Worm (Caenorhabditis elegans) whole organism, late embryonic: ENCODE measurements around the gene C05C10.2.

Experiments
- C38D4.7 ChIP-seq: fragments of 200-800 bp; sonication (Bioruptor generic); optimal IDR thresholded peaks from 2 replicates; lab custom pipeline; 2018; ENCODE audit warnings: mild to moderate bottlenecking, missing genetic modification characterization, moderate library complexity, missing compliant biosample characterization
- F13H6.1 ChIP-seq: sonication (generic microtip); optimal IDR thresholded peaks from 2 replicates; lab custom pipeline; 2016; ENCODE audit warnings: missing genetic modification characterization, missing compliant biosample characterization
- K02D7.2 ChIP-seq: sonication (generic microtip); optimal IDR thresholded peaks from 2 replicates; lab custom pipeline; 2017; ENCODE audit warnings: mild to moderate bottlenecking, missing genetic modification characterization, missing compliant biosample characterization
- K09A11.1 ChIP-seq: sonication (generic microtip); optimal IDR thresholded peaks from 2 replicates; lab custom pipeline; 2017; ENCODE audit warnings: antibody characterized with exemption, mild to moderate bottlenecking, missing genetic modification characterization, missing compliant biosample characterization; ENCODE audit not compliant: insufficient read depth
- ama-1 ChIP-seq: fragments of 150-350 bp; optimal IDR thresholded peaks from 2 replicates; lab custom pipeline; 2014
- ceh-19 ChIP-seq: fragments of 200-800 bp; sonication (Bioruptor generic); optimal IDR thresholded peaks from 2 replicates; lab custom pipeline; 2018; ENCODE audit warnings: mild to moderate bottlenecking, missing genetic modification characterization, missing compliant biosample characterization
- ceh-22 ChIP-seq: sonication (generic microtip); optimal IDR thresholded peaks from 2 replicates; lab custom pipeline; 2017; ENCODE audit warnings: missing biosample characterization, missing genetic modification characterization
- ceh-24 ChIP-seq: sonication (generic microtip); optimal IDR thresholded peaks from 2 replicates; lab custom pipeline; 2016; ENCODE audit warnings: mild to moderate bottlenecking, missing genetic modification characterization, missing compliant biosample characterization
- ceh-31 ChIP-seq: sonication (generic microtip); optimal IDR thresholded peaks from 2 replicates; lab custom pipeline; 2016; ENCODE audit warnings: missing genetic modification characterization, missing compliant biosample characterization
- ceh-45 ChIP-seq: fragments of 200-800 bp; sonication (Bioruptor generic); IDR thresholded peaks from 2 replicates; pipeline ENCODE4 v1.3.6; 2022; ENCODE audit warnings: missing genetic modification reagents, missing genetic modification characterization, missing compliant biosample characterization
- ceh-48 ChIP-seq: sonication (generic microtip); optimal IDR thresholded peaks from 2 replicates; lab custom pipeline; 2016; ENCODE audit warnings: missing genetic modification characterization, inconsistent platforms, missing compliant biosample characterization
- che-1 ChIP-seq: sonication (generic microtip); optimal IDR thresholded peaks from 2 replicates; lab custom pipeline; 2016; ENCODE audit warnings: mild to moderate bottlenecking, missing genetic modification characterization, missing compliant biosample characterization
- dve-1 ChIP-seq: sonication (generic microtip); optimal IDR thresholded peaks from 2 replicates; lab custom pipeline; 2017; ENCODE audit warnings: antibody characterized with exemption, mild to moderate bottlenecking, missing genetic modification characterization, missing compliant biosample characterization
- elt-2 ChIP-seq: sonication (generic microtip); optimal IDR thresholded peaks from 2 replicates; lab custom pipeline; 2016; ENCODE audit warnings: missing genetic modification reagents, missing genetic modification characterization, missing compliant biosample characterization
- ets-4 ChIP-seq: sonication (generic microtip); optimal IDR thresholded peaks from 2 replicates; lab custom pipeline; 2016; ENCODE audit warnings: missing genetic modification characterization, missing compliant biosample characterization
- eyg-1 ChIP-seq: sonication (generic microtip); optimal IDR thresholded peaks from 2 replicates; lab custom pipeline; 2016; ENCODE audit warnings: missing genotype, missing genetic modification characterization, missing compliant biosample characterization
- fkh-10 ChIP-seq: fragments of 150-350 bp; optimal IDR thresholded peaks from 2 replicates; lab custom pipeline; 2014; ENCODE audit warnings: missing biosample characterization, missing genetic modification reagents, missing genetic modification characterization
- hlh-13 ChIP-seq: fragments of 200-800 bp; sonication (Bioruptor generic); optimal IDR thresholded peaks from 2 replicates; lab custom pipeline; 2018; ENCODE audit warnings: mild to moderate bottlenecking, missing genetic modification characterization, missing compliant biosample characterization
- hlh-15 ChIP-seq: sonication (generic microtip); optimal IDR thresholded peaks from 2 replicates; lab custom pipeline; 2016; ENCODE audit warnings: missing genetic modification characterization, missing compliant biosample characterization
- hlh-30 ChIP-seq: sonication (generic microtip); optimal IDR thresholded peaks from 2 replicates; lab custom pipeline; 2017; ENCODE audit warnings: antibody characterized with exemption, missing genetic modification characterization, missing compliant biosample characterization; ENCODE audit not compliant: insufficient read depth
- hlh-6 ChIP-seq: sonication (generic microtip); optimal IDR thresholded peaks from 2 replicates; lab custom pipeline; 2016; ENCODE audit warnings: missing genotype, missing genetic modification characterization, missing compliant biosample characterization
- hlh-8 ChIP-seq: sonication (generic microtip); optimal IDR thresholded peaks from 2 replicates; lab custom pipeline; 2016; ENCODE audit warnings: missing genotype, missing genetic modification characterization, missing compliant biosample characterization
- lim-6 ChIP-seq: sonication (generic microtip); optimal IDR thresholded peaks from 2 replicates; lab custom pipeline; 2016; ENCODE audit warnings: missing genetic modification characterization, missing compliant biosample characterization
- lin-11 ChIP-seq: fragments of 200-800 bp; sonication (Bioruptor generic); optimal IDR thresholded peaks from 2 replicates; lab custom pipeline; 2018; ENCODE audit warnings: mild to moderate bottlenecking, missing genetic modification characterization, missing compliant biosample characterization
- madf-2 ChIP-seq: sonication (generic microtip); optimal IDR thresholded peaks from 2 replicates; lab custom pipeline; 2017; ENCODE audit warnings: missing genetic modification characterization, missing compliant biosample characterization
- mec-3 ChIP-seq: sonication (generic microtip); optimal IDR thresholded peaks from 2 replicates; lab custom pipeline; 2016; ENCODE audit warnings: borderline replicate concordance, missing genetic modification characterization, missing compliant biosample characterization
- nfya-1 ChIP-seq: sonication (generic microtip); optimal IDR thresholded peaks from 2 replicates; lab custom pipeline; 2017; ENCODE audit warnings: missing genetic modification characterization, mild to moderate bottlenecking, missing compliant biosample characterization, antibody characterized with exemption, moderate library complexity
- nhr-11 ChIP-seq: fragments of 150-350 bp; optimal IDR thresholded peaks from 2 replicates; lab custom pipeline; 2014; ENCODE audit warnings: missing biosample characterization, missing genetic modification characterization
- pat-9 ChIP-seq: fragments of 200-800 bp; sonication (Bioruptor generic); optimal IDR thresholded peaks from 2 replicates; lab custom pipeline; 2018; ENCODE audit warnings: mild to moderate bottlenecking, missing genetic modification characterization, moderate library complexity, missing compliant biosample characterization
- pax-1 ChIP-seq: fragments of 150-350 bp; optimal IDR thresholded peaks from 2 replicates; lab custom pipeline; 2014; ENCODE audit warnings: missing biosample characterization, missing genetic modification characterization
- pha-4 ChIP-seq: fragments of 150-350 bp; optimal IDR thresholded peaks from 2 replicates; lab custom pipeline; 2018; ENCODE audit warnings: missing biosample characterization, missing genetic modification reagents, missing genetic modification characterization
- pros-1 ChIP-seq: fragments of 150-350 bp; optimal IDR thresholded peaks from 2 replicates; lab custom pipeline; 2014; ENCODE audit warnings: missing biosample characterization, missing genetic modification reagents, missing genetic modification characterization
- ref-2 ChIP-seq: sonication (generic microtip); optimal IDR thresholded peaks from 2 replicates; lab custom pipeline; 2016; ENCODE audit warnings: missing genetic modification characterization, missing compliant biosample characterization
- rnt-1 ChIP-seq: sonication (generic microtip); optimal IDR thresholded peaks from 2 replicates; lab custom pipeline; 2016; ENCODE audit warnings: missing genetic modification characterization, missing compliant biosample characterization
- sdc-2 ChIP-seq: sonication (generic microtip); optimal IDR thresholded peaks from 2 replicates; lab custom pipeline; 2016; ENCODE audit warnings: missing genotype, missing genetic modification characterization, missing compliant biosample characterization
- sox-2 ChIP-seq: fragments of 200-800 bp; sonication (Bioruptor generic); IDR thresholded peaks from 2 replicates; pipeline ENCODE4 v1.3.6; 2022; ENCODE audit warnings: missing genetic modification reagents, missing genetic modification characterization, missing compliant biosample characterization
- sox-4 ChIP-seq: sonication (generic microtip); optimal IDR thresholded peaks from 2 replicates; lab custom pipeline; 2017; ENCODE audit warnings: mild to moderate bottlenecking, missing genetic modification characterization, inconsistent platforms, missing compliant biosample characterization
- syd-9 ChIP-seq: sonication (generic microtip); optimal IDR thresholded peaks from 2 replicates; lab custom pipeline; 2016; ENCODE audit warnings: mild to moderate bottlenecking, missing genetic modification characterization, moderate library complexity, missing compliant biosample characterization
- tbx-2 ChIP-seq: sonication (generic microtip); optimal IDR thresholded peaks from 2 replicates; lab custom pipeline; 2016; ENCODE audit warnings: missing genetic modification characterization, missing compliant biosample characterization
- tbx-7 ChIP-seq: sonication (generic microtip); optimal IDR thresholded peaks from 2 replicates; lab custom pipeline; 2016; ENCODE audit warnings: missing genotype, missing genetic modification characterization, missing compliant biosample characterization
- ttx-3 ChIP-seq: sonication (generic microtip); optimal IDR thresholded peaks from 2 replicates; lab custom pipeline; 2016; ENCODE audit warnings: missing genetic modification reagents, missing genetic modification characterization, missing compliant biosample characterization
- unc-86 ChIP-seq: sonication (generic microtip); optimal IDR thresholded peaks from 2 replicates; lab custom pipeline; 2016; ENCODE audit warnings: missing genetic modification characterization, missing compliant biosample characterization

C05C10.2 gene

DNA sequence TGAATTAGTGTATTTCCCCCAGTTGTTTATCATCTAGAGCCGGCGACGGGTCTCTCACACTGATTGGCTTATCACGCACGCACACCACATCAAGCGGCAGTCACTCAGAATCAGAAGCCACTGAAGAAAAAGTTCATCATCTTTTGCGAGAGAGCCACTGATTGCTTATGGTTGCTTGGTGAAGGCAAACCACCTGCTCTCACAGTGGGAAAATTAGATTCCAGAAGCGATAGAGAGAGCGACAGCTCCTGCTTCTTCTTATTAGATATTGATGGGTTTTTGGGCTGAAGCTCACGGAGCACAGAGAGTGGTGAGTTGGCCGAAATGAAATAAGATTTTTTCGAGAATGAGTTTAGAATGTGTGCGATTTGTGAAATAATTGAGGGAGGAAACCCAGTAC is 34.1 kb downstream of the C05C10.2 start:
- no peak for TF ChIP-seq pros-1 (tag; lab: Kevin White, UChicago)
- TF ChIP-seq syd-9 (tag; lab: Kevin White, UChicago) = no peak
- no peak for TF ChIP-seq K09A11.1 (tag; lab: Kevin White, UChicago)
- no peak for TF ChIP-seq sdc-2 (tag; lab: Kevin White, UChicago)
- TF ChIP-seq hlh-6 (tag; lab: Kevin White, UChicago) = no peak
- no peak for TF ChIP-seq sox-4 (tag; lab: Kevin White, UChicago)
- TF ChIP-seq hlh-8 (tag; lab: Kevin White, UChicago) = no peak

DNA sequence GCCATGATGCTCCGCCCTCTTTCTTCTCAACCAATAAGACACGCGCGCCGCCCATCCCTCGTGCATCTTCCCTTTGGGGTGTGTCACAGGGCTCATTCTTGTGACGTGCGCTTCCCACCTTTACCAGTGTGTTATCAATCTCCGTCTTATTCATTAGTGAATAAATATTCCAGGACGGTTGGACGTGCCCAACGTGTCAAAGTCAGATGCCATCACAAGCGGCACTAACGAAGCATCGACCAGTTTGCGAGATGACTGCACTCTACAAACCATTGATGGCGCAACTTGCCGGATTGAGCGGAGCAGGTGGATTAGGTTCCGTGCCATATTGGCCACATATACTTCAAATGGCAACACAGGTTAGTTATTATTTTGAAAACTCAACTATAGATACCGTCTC is 38.1 kb downstream of the C05C10.2 start:
- TF ChIP-seq rnt-1 (tag; lab: Kevin White, UChicago) (no peak), hlh-30 (peak; percentile 36), nfya-1 (tag; lab: Kevin White, UChicago) (peak; percentile 23), fkh-10 (GFP tag; lab: Kevin White, UChicago) (no peak), lin-11 (tag; lab: Kevin White, UChicago) (no peak), unc-86 (tag; lab: Kevin White, UChicago) (no peak), ref-2 (tag; lab: Kevin White, UChicago) (peak; percentile 10), che-1 (tag; lab: Kevin White, UChicago) (no peak), sox-2 (GFP tag; lab: Robert Waterston, UW) (no peak), tbx-2 (tag; lab: Kevin White, UChicago) (peak; percentile 12), hlh-13 (no peak), pha-4 (no peak), ceh-24 (tag; lab: Kevin White, UChicago) (no peak)

DNA sequence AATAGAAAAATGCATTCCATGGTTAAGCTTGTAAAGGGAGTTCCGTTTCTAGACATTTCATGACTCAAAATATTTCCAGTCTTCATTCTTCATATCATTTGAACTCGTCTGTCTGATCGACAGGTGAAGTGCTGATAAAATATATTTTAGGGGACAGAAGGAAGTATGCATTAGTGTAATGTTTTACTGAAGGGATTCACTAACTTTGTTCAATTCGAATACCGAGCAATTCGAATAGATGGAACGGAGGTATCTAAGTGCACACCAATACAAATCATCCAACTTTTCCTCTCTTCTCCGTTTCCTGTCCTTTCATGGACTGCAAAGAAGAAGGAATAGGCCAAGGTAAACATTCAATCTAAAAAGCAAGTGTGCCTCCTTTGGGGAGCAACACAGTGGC is 41.8 kb downstream of the C05C10.2 start:
- TF ChIP-seq sox-2 (GFP tag; lab: Robert Waterston, UW) = no peak
- no peak for TF ChIP-seq ttx-3 (tag; lab: Kevin White, UChicago)
- no peak for TF ChIP-seq C38D4.7
- TF ChIP-seq unc-86 (tag; lab: Kevin White, UChicago) = no peak
- TF ChIP-seq pha-4 = no peak
- TF ChIP-seq lim-6 = no peak
- TF ChIP-seq K02D7.2 = no peak
- TF ChIP-seq F13H6.1 (tag; lab: Kevin White, UChicago) = no peak
- no peak for TF ChIP-seq sox-4 (tag; lab: Kevin White, UChicago)
- TF ChIP-seq hlh-15 = no peak

DNA sequence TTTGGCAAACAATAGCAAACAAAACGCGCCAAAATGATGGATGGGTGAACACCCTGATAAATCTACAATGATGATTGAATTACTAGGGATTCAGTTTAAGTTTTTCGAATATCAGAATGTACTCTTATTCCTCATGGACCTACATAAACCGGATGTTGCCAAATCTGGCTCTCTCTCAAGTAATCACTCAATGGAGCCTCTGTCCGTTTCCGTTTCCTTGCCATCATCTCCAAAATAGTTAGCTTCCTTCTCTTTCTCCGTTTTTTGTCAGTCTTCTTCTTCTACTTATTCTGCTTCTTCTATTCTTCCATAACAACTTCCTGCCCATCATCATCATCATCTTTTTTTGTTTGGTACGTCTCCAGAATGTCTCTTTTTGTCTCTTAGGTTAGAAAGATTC is 43.3 kb downstream of the C05C10.2 start:
- TF ChIP-seq che-1 (tag; lab: Kevin White, UChicago) = no peak
- TF ChIP-seq ceh-19 = no peak
- no peak for TF ChIP-seq ref-2 (tag; lab: Kevin White, UChicago)
- TF ChIP-seq ceh-22 (tag; lab: Kevin White, UChicago) = no peak

DNA sequence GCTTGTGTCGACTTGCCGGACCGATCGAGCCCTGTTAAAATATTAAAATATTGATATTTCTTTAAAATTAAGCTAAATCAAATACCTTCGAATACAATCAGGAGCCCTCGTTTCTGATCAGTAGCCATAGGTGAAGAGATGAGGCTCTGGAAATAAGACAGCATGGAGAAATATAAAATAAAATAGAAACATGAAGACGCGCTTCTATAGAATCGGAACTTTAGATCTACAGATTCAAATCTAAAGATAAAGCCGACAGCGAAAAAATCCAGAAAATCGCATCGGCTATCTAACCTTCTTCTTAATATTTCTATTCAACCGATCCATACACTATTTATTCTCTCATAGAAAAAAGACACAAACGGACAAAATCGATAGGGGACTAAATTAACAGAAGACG is 44.9 kb downstream of the C05C10.2 start, which contains the start of gene dtmk-1:
TSS of gene dtmk-1 (minus strand) at position 146 of the 400 bp plus-strand sequence.
- no peak for TF ChIP-seq dve-1
- TF ChIP-seq hlh-30 = no peak
- no peak for TF ChIP-seq sox-4 (tag; lab: Kevin White, UChicago)
- no peak for TF ChIP-seq hlh-8 (tag; lab: Kevin White, UChicago)
- no peak for TF ChIP-seq pat-9
- TF ChIP-seq, all 69 proteins: peak for 0

DNA sequence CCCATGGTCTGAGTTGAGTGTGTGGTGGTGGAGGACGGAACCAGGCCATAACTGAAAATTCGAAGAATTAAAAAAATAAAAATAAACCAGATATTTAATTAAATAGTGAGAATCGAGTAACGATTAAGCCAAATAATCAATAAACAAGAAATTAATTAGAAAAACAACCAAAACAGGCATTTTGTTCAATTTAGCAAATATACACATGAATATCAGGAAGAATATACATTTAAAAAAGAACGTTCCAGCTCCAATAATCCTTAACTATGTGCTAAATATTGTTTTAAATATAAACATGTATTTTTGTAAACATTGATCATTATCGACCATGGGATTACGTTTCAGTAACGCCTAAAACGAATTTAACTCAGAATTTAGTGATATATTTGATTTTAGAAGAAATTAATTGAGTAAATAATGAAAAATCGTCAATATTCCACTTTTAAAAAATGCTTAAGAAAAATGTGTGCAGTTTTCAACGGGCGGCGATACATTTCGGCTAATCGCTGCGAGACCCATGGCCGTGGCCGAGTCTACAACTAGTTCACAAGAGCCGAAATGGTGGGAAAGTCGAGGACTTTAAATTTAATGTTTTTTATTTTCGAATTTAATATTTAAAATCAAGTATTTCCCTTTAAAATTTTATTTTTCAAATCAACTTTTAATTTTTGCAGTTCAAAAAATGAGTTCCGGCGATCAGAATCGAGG is 46.1 kb downstream of the C05C10.2 start, which contains the start of the genes R53.4 and psf-1:
TSS of gene R53.4 (minus strand) at position 51 of the 708 bp plus-strand sequence.
TSS of gene psf-1 (plus strand) at position 675 of the 708 bp plus-strand sequence.
- peak; percentile 50 for TF ChIP-seq tbx-7 (tag; lab: Kevin White, UChicago)
- peak; percentile 86 for TF ChIP-seq ceh-31 (tag; lab: Kevin White, UChicago)
- no peak for TF ChIP-seq ceh-45 (GFP tag; lab: Robert Waterston, UW)
- TF ChIP-seq madf-2 (tag; lab: Kevin White, UChicago) = no peak
- no peak for TF ChIP-seq sdc-2 (tag; lab: Kevin White, UChicago)
- TF ChIP-seq elt-2 (tag; lab: Kevin White, UChicago) = peak; percentile 20
- TF ChIP-seq ceh-48 (tag; lab: Kevin White, UChicago) = no peak
- peak; percentile 83 for TF ChIP-seq tbx-2 (tag; lab: Kevin White, UChicago)
- TF ChIP-seq che-1 (tag; lab: Kevin White, UChicago) = no peak
- TF ChIP-seq ama-1 (lab: Kevin White, UChicago) = no peak
- no peak for TF ChIP-seq eyg-1 (tag; lab: Kevin White, UChicago)
- no peak for TF ChIP-seq mec-3 (tag; lab: Kevin White, UChicago)
- no peak for TF ChIP-seq pax-1
- peak; percentile 69 for TF ChIP-seq ets-4 (tag; lab: Kevin White, UChicago)
- TF ChIP-seq nhr-11 (tag; lab: Kevin White, UChicago) = no peak
- TF ChIP-seq syd-9 (tag; lab: Kevin White, UChicago) = no peak
